Fruit fly (Drosophila melanogaster) whole organism, wandering third instar larva: ENCODE results near the gene Ir68b.

Source experiments
- CG32264 ChIP-seq: fragments of 200-800 bp; sonication (Bioruptor generic); optimal IDR thresholded peaks from 2 replicates; lab custom pipeline; 2016; ENCODE audit warnings: missing biosample characterization, missing genetic modification characterization
- CG9705 ChIP-seq: fragments of 200-800 bp; sonication (Bioruptor generic); optimal IDR thresholded peaks from 2 replicates; lab custom pipeline; 2018; ENCODE audit warnings: missing biosample characterization, mild to moderate bottlenecking, missing genetic modification characterization
- CrebA ChIP-seq: fragments of 200-800 bp; sonication (Bioruptor generic); optimal IDR thresholded peaks from 2 replicates; lab custom pipeline; 2016; ENCODE audit warnings: missing biosample characterization, mild to moderate bottlenecking, missing genetic modification characterization, borderline replicate concordance
- Dfd ChIP-seq: fragments of >200 bp; optimal IDR thresholded peaks from 2 replicates; lab custom pipeline; 2017; ENCODE audit warnings: missing biosample characterization, missing genetic modification characterization
- Dif ChIP-seq: fragments of 200-275, 200-300 bp; sonication (Bioruptor generic); optimal IDR thresholded peaks from 2 replicates; lab custom pipeline; 2018; ENCODE audit warnings: missing biosample characterization, missing genetic modification characterization; ENCODE audit not compliant: partially characterized antibody
- GATAd ChIP-seq: sonication (Bioruptor generic); optimal IDR thresholded peaks from 2 replicates; lab custom pipeline; 2016; ENCODE audit warnings: missing biosample characterization, missing genetic modification characterization
- Hnf4 ChIP-seq: fragments of 200-800 bp; sonication (Bioruptor generic); optimal IDR thresholded peaks from 2 replicates; lab custom pipeline; 2016; ENCODE audit warnings: missing biosample characterization, mild to moderate bottlenecking, missing genetic modification characterization
- Hr78 ChIP-seq: fragments of >200 bp; optimal IDR thresholded peaks from 2 replicates; lab custom pipeline; 2017; ENCODE audit warnings: missing biosample characterization, missing genetic modification characterization
- Hr83 ChIP-seq: fragments of 200-300 bp; sonication (Bioruptor generic); optimal IDR thresholded peaks from 2 replicates; lab custom pipeline; 2016; ENCODE audit warnings: missing biosample characterization, mild to moderate bottlenecking, missing genetic modification characterization, moderate library complexity; ENCODE audit not compliant: poor library complexity, severe bottlenecking
- Mio ChIP-seq: sonication (Bioruptor generic); optimal IDR thresholded peaks from 2 replicates; lab custom pipeline; 2016; ENCODE audit warnings: missing biosample characterization, missing genetic modification characterization
- Myc ChIP-seq: fragments of >200 bp; optimal IDR thresholded peaks from 2 replicates; lab custom pipeline; 2017
- N ChIP-seq: fragments of >200 bp; optimal IDR thresholded peaks from 2 replicates; lab custom pipeline; 2018; ENCODE audit warnings: missing biosample characterization, missing external identifiers, missing genetic modification characterization
- OdsH ChIP-seq: fragments of 200-800 bp; sonication (Bioruptor generic); optimal IDR thresholded peaks from 2 replicates; lab custom pipeline; 2016; ENCODE audit warnings: missing biosample characterization, mild to moderate bottlenecking, missing genetic modification characterization
- Rel ChIP-seq, 2 experiments: fragments of 200-800 bp; sonication (Bioruptor generic) in 1 of 2; optimal IDR thresholded peaks; 2 replicates in 1 of 2; 3 replicates in 1 of 2; lab custom pipeline; 2016 to 2019; ENCODE audit warnings: mild to moderate bottlenecking in 2 of 2, missing biosample characterization in 2 of 2, missing genetic modification characterization in 2 of 2, moderate library complexity in 1 of 2
- Sp1 ChIP-seq: fragments of 200-800 bp; sonication (Bioruptor generic); optimal IDR thresholded peaks from 3 replicates; lab custom pipeline; 2019; ENCODE audit warnings: missing biosample characterization, mild to moderate bottlenecking, missing genetic modification characterization, moderate library complexity
- Vsx2 ChIP-seq: fragments of 200-300, 225-300 bp; sonication (Bioruptor generic); optimal IDR thresholded peaks from 2 replicates; lab custom pipeline; 2018; ENCODE audit warnings: missing biosample characterization, missing genetic modification characterization; ENCODE audit not compliant: partially characterized antibody
- brk ChIP-seq: fragments of 200-800 bp; sonication (Bioruptor generic); optimal IDR thresholded peaks from 2 replicates; lab custom pipeline; 2016; ENCODE audit warnings: missing biosample characterization, mild to moderate bottlenecking, missing genetic modification characterization
- dmrt93B ChIP-seq: fragments of 200-800 bp; sonication (Bioruptor generic); optimal IDR thresholded peaks from 2 replicates; lab custom pipeline; 2018; ENCODE audit warnings: missing biosample characterization, mild to moderate bottlenecking, missing genetic modification characterization
- ey ChIP-seq: fragments of 200-800 bp; sonication (Bioruptor generic); optimal IDR thresholded peaks from 2 replicates; lab custom pipeline; 2016; ENCODE audit warnings: missing biosample characterization, missing genetic modification characterization
- foxo ChIP-seq, 2 experiments: fragments of 200-800 bp; sonication (Bioruptor generic); optimal IDR thresholded peaks; 2 replicates in 1 of 2; 3 replicates in 1 of 2; lab custom pipeline; 2016 to 2017; ENCODE audit warnings: missing biosample characterization in 2 of 2, missing genetic modification characterization in 2 of 2
- fru ChIP-seq: fragments of 200-800 bp; sonication (Bioruptor generic); optimal IDR thresholded peaks from 3 replicates; lab custom pipeline; 2016; ENCODE audit warnings: missing biosample characterization, mild to moderate bottlenecking, missing genetic modification characterization
- h ChIP-seq: fragments of 200-800 bp; sonication (Bioruptor generic); optimal IDR thresholded peaks from 3 replicates; lab custom pipeline; 2016; ENCODE audit warnings: missing biosample characterization, mild to moderate bottlenecking, missing genetic modification characterization
- jim ChIP-seq: fragments of 175-275, 200-325 bp; sonication (Bioruptor generic); optimal IDR thresholded peaks from 2 replicates; lab custom pipeline; 2016; ENCODE audit warnings: missing biosample characterization, mild to moderate bottlenecking, missing genetic modification characterization
- lola ChIP-seq: fragments of >200 bp; optimal IDR thresholded peaks from 2 replicates; lab custom pipeline; 2017; ENCODE audit warnings: missing biosample characterization, missing genetic modification characterization
- pan ChIP-seq: fragments of >200 bp; optimal IDR thresholded peaks from 2 replicates; lab custom pipeline; 2017
- psq ChIP-seq: fragments of 200-800 bp; sonication (Bioruptor generic); optimal IDR thresholded peaks from 3 replicates; lab custom pipeline; 2017; ENCODE audit warnings: missing biosample characterization, mild to moderate bottlenecking, missing genetic modification characterization, moderate library complexity
- rgr ChIP-seq: fragments of 200-800 bp; sonication (Bioruptor generic); optimal IDR thresholded peaks from 3 replicates; lab custom pipeline; 2016; ENCODE audit warnings: missing biosample characterization, mild to moderate bottlenecking, missing genetic modification characterization
- sage ChIP-seq: fragments of 200-800 bp; sonication (Bioruptor generic); optimal IDR thresholded peaks from 2 replicates; lab custom pipeline; 2016; ENCODE audit warnings: missing biosample characterization, mild to moderate bottlenecking, missing genetic modification characterization
- sv ChIP-seq: fragments of 200-800 bp; sonication (Bioruptor generic); optimal IDR thresholded peaks from 3 replicates; lab custom pipeline; 2016; ENCODE audit warnings: missing biosample characterization, missing genetic modification characterization
- tai ChIP-seq: sonication (Bioruptor generic); optimal IDR thresholded peaks from 2 replicates; lab custom pipeline; 2016; ENCODE audit warnings: missing biosample characterization, missing genetic modification characterization
- usp ChIP-seq: fragments of >200 bp; optimal IDR thresholded peaks from 2 replicates; lab custom pipeline; 2017; ENCODE audit warnings: missing biosample characterization, missing genetic modification characterization
- woc ChIP-seq: sonication (Bioruptor generic); optimal IDR thresholded peaks from 2 replicates; lab custom pipeline; 2016; ENCODE audit warnings: missing biosample characterization, mild to moderate bottlenecking, missing genetic modification characterization

The Ir68b gene

dm6 chr3L:12080423-12080822, 46.8 kb downstream of the Ir68b start:
- no peak for TF ChIP-seq pan
- peak; percentile 10 for TF ChIP-seq fru (GFP tag; lab: Kevin White, UChicago)
- no peak for TF ChIP-seq Dfd
- TF ChIP-seq Hr83, result peak; percentile 64
- no peak for TF ChIP-seq Dif (GFP tag; lab: Kevin White, UChicago)
- TF ChIP-seq Hnf4 (GFP tag; lab: Kevin White, UChicago), result peak; percentile 12
- TF ChIP-seq N, result no peak
- peak; percentile 7 for TF ChIP-seq OdsH (GFP tag; lab: Kevin White, UChicago)
- TF ChIP-seq tai, result peak; percentile 15
- peak; percentile 5 for TF ChIP-seq h
- TF ChIP-seq ey (GFP tag; lab: Kevin White, UChicago), result no peak
- peak; percentile 63 for TF ChIP-seq rgr
- peak in 1 of 2 experiments; percentile 18 for TF ChIP-seq foxo (GFP tag; optimal IDR thresholded peaks at IDR 0.05; lab: Kevin White, UChicago)

- TF ChIP-seq usp (GFP tag; lab: Kevin White, UChicago) (no peak), sv (no peak), Hr78 (GFP tag; lab: Kevin White, UChicago) (no peak), foxo (GFP tag; optimal IDR thresholded peaks at IDR 0.05; lab: Kevin White, UChicago) (no peak), Hnf4 (GFP tag; lab: Kevin White, UChicago) (no peak), dmrt93B (GFP tag; lab: Kevin White, UChicago) (no peak), Myc (lab: Kevin White, UChicago) (no peak), Vsx2 (GFP tag; lab: Kevin White, UChicago) (no peak), CG9705 (peak; percentile 25), brk (GFP tag; lab: Kevin White, UChicago) (no peak), ey (GFP tag; lab: Kevin White, UChicago) (no peak), Mio (GFP tag; lab: Kevin White, UChicago) (no peak), psq (GFP tag; lab: Kevin White, UChicago) (peak; percentile 47), pan (no peak), lola (GFP tag; lab: Kevin White, UChicago) (no peak), Rel (GFP tag; optimal IDR thresholded peaks at IDR 0.05; lab: Kevin White, UChicago) (no peak), Rel (tag; optimal IDR thresholded peaks at IDR 0.05; lab: Kevin White, UChicago) (peak; percentile 80), N (no peak), Dif (GFP tag; lab: Kevin White, UChicago) (no peak), sage (GFP tag; lab: Kevin White, UChicago) (no peak), woc (GFP tag; lab: Kevin White, UChicago) (no peak), OdsH (GFP tag; lab: Kevin White, UChicago) (no peak), jim (no peak), GATAd (GFP tag; lab: Kevin White, UChicago) (no peak), Dfd (no peak), h (peak; percentile 10), CG32264 (GFP tag; lab: Kevin White, UChicago) (no peak), fru (GFP tag; lab: Kevin White, UChicago) (peak; percentile 18), Sp1 (GFP tag; lab: Kevin White, UChicago) (peak; percentile 9), CrebA (peak; percentile 8)
Measured at dm6 chr3L:12079319-12079933, 47.8 kb downstream of the Ir68b start.

dm6 chr3L:12078551-12079318, 48.5 kb downstream of the Ir68b start:
- TF ChIP-seq pan, result no peak
- TF ChIP-seq Rel (GFP tag; optimal IDR thresholded peaks at IDR 0.05; lab: Kevin White, UChicago), result no peak
- TF ChIP-seq Rel (tag; optimal IDR thresholded peaks at IDR 0.05; lab: Kevin White, UChicago), result no peak
- TF ChIP-seq rgr, result no peak

- no peak for TF ChIP-seq dmrt93B (GFP tag; lab: Kevin White, UChicago)
Measured at dm6 chr3L:12077953-12078352, 49.2 kb downstream of the Ir68b start.
